Worm (Caenorhabditis elegans): ENCODE data around the gene abf-5.

ce11 chrX:12769697-12770096 is 23.0 kb upstream of the abf-5 start, which contains the start of gene ilc-17.1:
- TF ChIP-seq nhr-12 (tag; optimal IDR thresholded peaks at IDR 0.05) (no peak), nhr-77 (tag; optimal IDR thresholded peaks at IDR 0.05) (no peak), skn-1 (tag; optimal IDR thresholded peaks at IDR 0.05) (no peak), lsy-2 (tag; optimal IDR thresholded peaks at IDR 0.05) (no peak), nhr-237 (tag; optimal IDR thresholded peaks at IDR 0.05) (no peak), zag-1 (tag; optimal IDR thresholded peaks at IDR 0.05) (no peak), fos-1 (tag; optimal IDR thresholded peaks at IDR 0.05) (no peak)
